Worm (Caenorhabditis elegans) whole organism, L2 larva: ENCODE measurements around the gene ilys-2.

Source experiments
- snpc-4 ChIP-seq: fragments of 150-350 bp; optimal IDR thresholded peaks from 2 replicates; lab custom pipeline; 2014; ENCODE audit warnings: missing biosample characterization, missing genetic modification characterization
- ztf-11 ChIP-seq: sonication (generic microtip); optimal IDR thresholded peaks from 2 replicates; lab custom pipeline; 2017; ENCODE audit warnings: missing biosample characterization, missing genetic modification characterization

ce11 chrIV:2461396-2461795 is 6.1 kb upstream of the ilys-2 start:
- TF ChIP-seq snpc-4 (tag; lab: Kevin White, UChicago) (no peak), ztf-11 (tag; lab: Kevin White, UChicago) (no peak)
